Fruit fly (Drosophila melanogaster) whole organism, embryonic: ENCODE data around the gene CG6749.

Source experiments
- Abd-B ChIP-seq: fragments of 200-800 bp; sonication (Bioruptor generic); optimal IDR thresholded peaks from 2 replicates; lab custom pipeline; 2018; ENCODE audit warnings: missing biosample characterization, mild to moderate bottlenecking, missing genetic modification characterization, moderate library complexity
- Atf-2 ChIP-seq: fragments of 200-800 bp; sonication (Bioruptor generic); optimal IDR thresholded peaks from 2 replicates; lab custom pipeline; 2016; ENCODE audit warnings: missing biosample characterization, missing genetic modification characterization
- CG10462 ChIP-seq: fragments of 200-800 bp; sonication (Bioruptor generic); optimal IDR thresholded peaks from 2 replicates; lab custom pipeline; 2016; ENCODE audit warnings: missing biosample characterization, missing genetic modification characterization
- CG12155 ChIP-seq: fragments of 200-800 bp; sonication (Bioruptor generic); optimal IDR thresholded peaks from 3 replicates; lab custom pipeline; 2016; ENCODE audit warnings: missing biosample characterization, missing genetic modification characterization
- CG12659 ChIP-seq: fragments of 200-800 bp; sonication (Bioruptor generic); optimal IDR thresholded peaks from 3 replicates; lab custom pipeline; 2017; ENCODE audit warnings: mild to moderate bottlenecking, missing biosample characterization, missing genetic modification reagents, missing genetic modification characterization
- CG13624 ChIP-seq: fragments of 200-800 bp; sonication (Bioruptor generic); optimal IDR thresholded peaks from 2 replicates; lab custom pipeline; 2016; ENCODE audit warnings: missing biosample characterization, missing genetic modification characterization
- CG15514 ChIP-seq: fragments of 200-800 bp; sonication (Bioruptor generic); optimal IDR thresholded peaks from 3 replicates; lab custom pipeline; 2017; ENCODE audit warnings: missing biosample characterization, missing genetic modification characterization, mild to moderate bottlenecking, moderate library complexity, missing genetic modification reagents
- CG17361 ChIP-seq: fragments of 200-800 bp; sonication (Bioruptor generic); IDR thresholded peaks from 3 replicates; pipeline ENCODE4 v1.3.6; 2022; ENCODE audit warnings: missing biosample characterization, missing genetic modification characterization
- CG18599 ChIP-seq: fragments of 200-800 bp; sonication (Bioruptor generic); optimal IDR thresholded peaks from 3 replicates; lab custom pipeline; 2017; ENCODE audit warnings: missing biosample characterization, missing genetic modification characterization, mild to moderate bottlenecking, moderate library complexity, missing genetic modification reagents
- CG2116 ChIP-seq: fragments of 200-800 bp; sonication (Bioruptor generic); optimal IDR thresholded peaks from 3 replicates; lab custom pipeline; 2018; ENCODE audit warnings: missing biosample characterization, mild to moderate bottlenecking, missing genetic modification characterization
- CG2712 ChIP-seq: fragments of 200-800 bp; optimal IDR thresholded peaks from 3 replicates; lab custom pipeline; 2019; ENCODE audit warnings: missing biosample characterization, mild to moderate bottlenecking, missing genetic modification characterization, moderate library complexity
- CG2875 ChIP-seq: fragments of 200-800 bp; sonication (Bioruptor generic); optimal IDR thresholded peaks from 2 replicates; lab custom pipeline; 2017; ENCODE audit warnings: missing biosample characterization, mild to moderate bottlenecking, missing genetic modification characterization, missing genetic modification reagents
- CG30431 ChIP-seq: fragments of 200-800 bp; sonication (Bioruptor generic); optimal IDR thresholded peaks from 2 replicates; lab custom pipeline; 2017; ENCODE audit warnings: missing biosample characterization, missing genetic modification characterization
- CG31224 ChIP-seq: fragments of 200-800 bp; sonication (Bioruptor generic); IDR thresholded peaks from 2 replicates; pipeline ENCODE4 v1.3.6; 2022; ENCODE audit warnings: missing biosample characterization, missing genetic modification characterization
- CG33213 ChIP-seq: fragments of 200-800 bp; sonication (Bioruptor generic); optimal IDR thresholded peaks from 3 replicates; lab custom pipeline; 2016; ENCODE audit warnings: missing biosample characterization, missing genetic modification characterization
- CG34422 ChIP-seq: fragments of 200-800 bp; sonication (Bioruptor generic); IDR thresholded peaks from 3 replicates; pipeline ENCODE4 v1.3.6; 2022; ENCODE audit warnings: missing biosample characterization, missing genetic modification characterization
- CG4328 ChIP-seq: fragments of 200-800 bp; sonication (Bioruptor generic); optimal IDR thresholded peaks from 3 replicates; lab custom pipeline; 2017; ENCODE audit warnings: missing biosample characterization, missing genetic modification reagents, missing genetic modification characterization
- CG4360 ChIP-seq: fragments of 200-800 bp; sonication (Bioruptor generic); IDR thresholded peaks from 2 replicates; pipeline ENCODE4 v1.3.6; 2022; ENCODE audit warnings: missing biosample characterization, missing genetic modification characterization
- CG4424 ChIP-seq: fragments of 200-800 bp; sonication (Bioruptor generic); optimal IDR thresholded peaks from 3 replicates; lab custom pipeline; 2016; ENCODE audit warnings: missing biosample characterization, missing genetic modification characterization
- CG6175 ChIP-seq: fragments of 200-800 bp; sonication (Bioruptor generic); IDR thresholded peaks from 3 replicates; pipeline ENCODE4 v1.3.6; 2022; ENCODE audit warnings: missing biosample characterization, missing genetic modification characterization
- CG7987 ChIP-seq: fragments of 200-800 bp; sonication (Bioruptor generic); optimal IDR thresholded peaks from 2 replicates; lab custom pipeline; 2018; ENCODE audit warnings: missing biosample characterization, mild to moderate bottlenecking, missing genetic modification characterization, moderate library complexity
- CG8359 ChIP-seq: fragments of 200-800 bp; sonication (Bioruptor generic); optimal IDR thresholded peaks from 2 replicates; lab custom pipeline; 2017; ENCODE audit warnings: missing biosample characterization, mild to moderate bottlenecking, missing genetic modification characterization, borderline replicate concordance
- CTCF ChIP-seq: fragments of 200-800 bp; sonication (Bioruptor generic); optimal IDR thresholded peaks from 2 replicates; lab custom pipeline; 2017; ENCODE audit warnings: missing biosample characterization, mild to moderate bottlenecking, missing genetic modification characterization, moderate library complexity
- CoRest ChIP-seq: fragments of 200-800 bp; sonication (Bioruptor generic); optimal IDR thresholded peaks from 3 replicates; lab custom pipeline; 2018; ENCODE audit warnings: missing biosample characterization, mild to moderate bottlenecking, missing genetic modification characterization, moderate library complexity
- Deaf1 ChIP-seq: fragments of 200-800 bp; optimal IDR thresholded peaks from 3 replicates; lab custom pipeline; 2019; ENCODE audit warnings: missing biosample characterization, mild to moderate bottlenecking, missing genetic modification characterization, moderate library complexity
- Dll ChIP-seq: fragments of 200-800 bp; sonication (Bioruptor generic); IDR thresholded peaks from 4 replicates; pipeline ENCODE4 v1.3.6; 2022; ENCODE audit warnings: missing biosample characterization, missing genetic modification characterization; ENCODE audit not compliant: partially characterized antibody
- Dref ChIP-seq: fragments of 200-800 bp; sonication (Bioruptor generic); IDR thresholded peaks from 2 replicates; pipeline ENCODE4 v1.3.6; 2022; ENCODE audit warnings: missing biosample characterization, missing genetic modification characterization
- Fer3 ChIP-seq: fragments of 200-800 bp; sonication (Bioruptor generic); optimal IDR thresholded peaks from 2 replicates; lab custom pipeline; 2018; ENCODE audit warnings: missing biosample characterization, mild to moderate bottlenecking, missing genetic modification characterization, moderate library complexity
- Gsc ChIP-seq: fragments of 200-800 bp; sonication (Bioruptor generic); IDR thresholded peaks from 2 replicates; pipeline ENCODE4 v1.3.6; 2022; ENCODE audit warnings: missing biosample characterization, missing genetic modification characterization
- Jarid2 ChIP-seq: fragments of 200-800 bp; sonication (Bioruptor generic); optimal IDR thresholded peaks from 3 replicates; lab custom pipeline; 2017; ENCODE audit warnings: mild to moderate bottlenecking, missing biosample characterization, missing genetic modification reagents, missing genetic modification characterization
- Lpt ChIP-seq: fragments of >200 bp; optimal IDR thresholded peaks from 2 replicates; lab custom pipeline; 2018; ENCODE audit warnings: missing biosample characterization, missing genetic modification characterization
- MBD-R2 ChIP-seq: fragments of 200-800 bp; sonication (Bioruptor generic); IDR thresholded peaks from 2 replicates; pipeline ENCODE4 v1.3.6; 2022; ENCODE audit warnings: missing biosample characterization, missing genetic modification characterization
- Med ChIP-seq: fragments of 200-800 bp; sonication (Bioruptor generic); peaks from one replicate; lab custom pipeline; 2016; ENCODE audit warnings: missing biosample characterization, missing genetic modification characterization, mild to moderate bottlenecking, inconsistent platforms, moderate library complexity
- Myb ChIP-seq: fragments of 200-800 bp; sonication (Bioruptor generic); optimal IDR thresholded peaks from 2 replicates; lab custom pipeline; 2016; ENCODE audit warnings: missing biosample characterization, missing genetic modification characterization
- NK7.1 ChIP-seq: fragments of 200-800 bp; sonication (Bioruptor generic); optimal IDR thresholded peaks from 3 replicates; lab custom pipeline; 2016; ENCODE audit warnings: missing biosample characterization, missing genetic modification characterization
- NfI ChIP-seq: fragments of 200-800 bp; sonication (Bioruptor generic); optimal IDR thresholded peaks from 3 replicates; lab custom pipeline; 2018; ENCODE audit warnings: missing biosample characterization, mild to moderate bottlenecking, missing genetic modification characterization, moderate library complexity
- Sry-δ ChIP-seq: fragments of 200-800 bp; sonication (Bioruptor generic); optimal IDR thresholded peaks from 2 replicates; lab custom pipeline; 2016; ENCODE audit warnings: missing biosample characterization, missing genetic modification characterization
- Trl ChIP-seq, 3 experiments: fragments of >200 bp in 2 of 3; fragments of 200-800 bp in 1 of 3; sonication (Bioruptor generic) in 1 of 3; optimal IDR thresholded peaks; 2 replicates in 1 of 3; 3 replicates in 2 of 3; lab custom pipeline; 2016 to 2017; ENCODE audit warnings: missing biosample characterization in 1 of 3, missing genetic modification characterization in 1 of 3
- bsh ChIP-seq, 2 experiments: fragments of 200-800 bp; sonication (Bioruptor generic); optimal IDR thresholded peaks; 2 replicates each; lab custom pipeline; 2017 to 2018; ENCODE audit warnings: mild to moderate bottlenecking in 2 of 2, missing biosample characterization in 2 of 2, missing genetic modification characterization in 2 of 2, moderate library complexity in 1 of 2
- chif ChIP-seq, 2 experiments: fragments of 200-800 bp; sonication (Bioruptor generic); optimal IDR thresholded peaks; 3 replicates each; lab custom pipeline; 2016; ENCODE audit warnings: missing biosample characterization in 2 of 2, missing genetic modification characterization in 2 of 2
- esg ChIP-seq: fragments of 200-800 bp; sonication (Bioruptor generic); conservative IDR thresholded peaks from 2 replicates; pipeline ENCODE4 v1.3.6; 2022; ENCODE audit warnings: missing biosample characterization, missing genetic modification characterization
- exex ChIP-seq: fragments of 200-800 bp; sonication (Bioruptor generic); optimal IDR thresholded peaks from 4 replicates; lab custom pipeline; 2018; ENCODE audit warnings: missing biosample characterization, mild to moderate bottlenecking, missing genetic modification characterization, moderate library complexity
- hth ChIP-seq: fragments of >200 bp; optimal IDR thresholded peaks from 2 replicates; lab custom pipeline; 2017; ENCODE audit warnings: inconsistent platforms
- insv ChIP-seq, 2 experiments: fragments of 200-800 bp; sonication (Bioruptor generic); optimal IDR thresholded peaks; 3 replicates each; lab custom pipeline; 2016 to 2018; ENCODE audit warnings: missing biosample characterization in 2 of 2, missing genetic modification characterization in 2 of 2
- jing ChIP-seq: fragments of 200-800 bp; sonication (Bioruptor generic); optimal IDR thresholded peaks from 2 replicates; lab custom pipeline; 2018; ENCODE audit warnings: missing biosample characterization, mild to moderate bottlenecking, missing genetic modification characterization
- nmo ChIP-seq: fragments of 200-800 bp; sonication (Bioruptor generic); optimal IDR thresholded peaks from 2 replicates; lab custom pipeline; 2018; ENCODE audit warnings: missing biosample characterization, mild to moderate bottlenecking, missing genetic modification characterization, moderate library complexity
- rib ChIP-seq: fragments of 200-800 bp; sonication (Bioruptor generic); IDR thresholded peaks from 2 replicates; pipeline ENCODE4 v1.3.6; 2022; ENCODE audit warnings: missing biosample characterization, missing genetic modification characterization
- sd ChIP-seq: fragments of 200-800 bp; sonication (Bioruptor generic); optimal IDR thresholded peaks from 3 replicates; lab custom pipeline; 2018; ENCODE audit warnings: missing biosample characterization, mild to moderate bottlenecking, missing genetic modification characterization, moderate library complexity
- yki ChIP-seq: fragments of >200 bp; optimal IDR thresholded peaks from 3 replicates; lab custom pipeline; 2018
- z ChIP-seq: fragments of 200-800 bp; sonication (Bioruptor generic); IDR thresholded peaks from 3 replicates; pipeline ENCODE4 v1.3.6; 2022; ENCODE audit warnings: missing biosample characterization, missing genetic modification characterization

Gene CG6749

DNA sequence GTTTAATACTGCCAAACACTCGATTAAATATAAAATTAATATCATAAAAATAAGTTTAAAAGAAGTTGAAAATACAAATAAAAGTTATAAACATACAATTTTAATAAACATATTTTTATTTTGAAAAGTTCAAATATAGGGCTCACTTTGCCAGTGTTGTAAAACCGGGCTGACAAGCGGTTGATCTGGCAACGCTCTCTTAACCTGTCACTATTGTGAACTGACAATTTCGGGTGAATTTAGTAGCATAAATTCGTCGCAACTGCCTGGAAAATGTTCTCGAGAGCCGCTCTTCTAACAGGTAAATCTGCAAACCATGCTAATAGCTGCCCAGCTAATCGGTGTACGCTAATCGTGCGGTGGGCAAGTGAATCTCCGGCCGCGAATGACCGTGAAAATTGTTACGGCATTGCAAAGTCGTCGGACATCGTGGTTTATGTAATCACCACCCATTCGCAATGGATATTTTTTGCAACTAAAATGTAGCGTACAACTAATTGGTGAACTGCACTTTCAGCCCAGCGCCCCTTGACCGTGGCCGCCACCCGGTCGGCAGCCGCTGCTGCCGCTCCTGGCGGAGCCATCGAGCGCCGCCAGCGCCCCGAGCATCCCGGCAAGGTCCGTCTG is 3.7 kb downstream of the CG6749 start, which contains the start of gene ATPsynB (continued):
- TF ChIP-seq Dll (GFP tag; lab: Robert Waterston, UW): 0 out of 4 replicates have a peak, but pooled peaks have one; percentile 11
- TF ChIP-seq CG2712 (tag; lab: Kevin White, UChicago): peak; percentile 100
- peak; percentile 25 for TF ChIP-seq Sry-δ (GFP tag; lab: Kevin White, UChicago)
- no peak for TF ChIP-seq CoRest
- no peak for TF ChIP-seq chif (GFP tag; optimal IDR thresholded peaks at IDR 0.05; lab: Kevin White, UChicago)
- peak; percentile 39 for TF ChIP-seq NfI (GFP tag; lab: Kevin White, UChicago)
- TF ChIP-seq insv (GFP tag; optimal IDR thresholded peaks at IDR 0.05; lab: Kevin White, UChicago): peak in 1 of 2 experiments; percentile 26
- TF ChIP-seq CG4360 (GFP tag; lab: Robert Waterston, UW): no peak
- no peak for TF ChIP-seq exex (tag; lab: Kevin White, UChicago)
- peak; percentile 51; the same call in 1 of the 3 replicates for TF ChIP-seq CG34422 (GFP tag; lab: Robert Waterston, UW)
- TF ChIP-seq Trl (optimal IDR thresholded peaks at IDR 0.05; lab: Kevin White, UChicago): no peak
- no peak for TF ChIP-seq Trl (GFP tag; optimal IDR thresholded peaks at IDR 0.05; lab: Kevin White, UChicago)
- TF ChIP-seq Gsc (GFP tag; lab: Robert Waterston, UW): no peak
- TF ChIP-seq Med (GFP tag; lab: Kevin White, UChicago): peak; percentile 89
- TF ChIP-seq nmo (GFP tag; lab: Kevin White, UChicago): peak; percentile 50
- TF ChIP-seq CG7987 (GFP tag; lab: Kevin White, UChicago): peak; percentile 42
- TF ChIP-seq CG13624 (GFP tag; lab: Kevin White, UChicago): peak; percentile 5
- TF ChIP-seq yki (lab: Kevin White, UChicago): no peak
- TF ChIP-seq CG12155: peak; percentile 39
- no peak for TF ChIP-seq Jarid2
- peak; percentile 18 for TF ChIP-seq Fer3 (tag; lab: Kevin White, UChicago)
- peak; percentile 81 for TF ChIP-seq CG15514 (GFP tag; lab: Kevin White, UChicago)
- no peak for TF ChIP-seq Dref (GFP tag; lab: Robert Waterston, UW)
- TF ChIP-seq rib: no peak; the same call in 1 of the 2 replicates
- TF ChIP-seq CG8359 (GFP tag; lab: Kevin White, UChicago): no peak
- TF ChIP-seq bsh (GFP tag; optimal IDR thresholded peaks at IDR 0.05; lab: Kevin White, UChicago): no peak
- peak; percentile 72 for TF ChIP-seq CG12659 (GFP tag; lab: Kevin White, UChicago)
- peak; percentile 54 for TF ChIP-seq CG4424
- TF ChIP-seq CG18599: no peak
- TF ChIP-seq CTCF: peak; percentile 46
- no peak for TF ChIP-seq Deaf1
- no peak for TF ChIP-seq Lpt (GFP tag; lab: Kevin White, UChicago)
- TF ChIP-seq CG2875: no peak
- TF ChIP-seq CG33213 (GFP tag; lab: Kevin White, UChicago): no peak
- TF ChIP-seq Atf-2 (GFP tag; lab: Kevin White, UChicago): no peak
- peak; percentile 35 for TF ChIP-seq CG2116 (GFP tag; lab: Kevin White, UChicago)
- no peak for TF ChIP-seq CG10462 (GFP tag; lab: Kevin White, UChicago)
- TF ChIP-seq Abd-B: no peak
- TF ChIP-seq MBD-R2 (GFP tag; lab: Robert Waterston, UW): peak; percentile 88
- TF ChIP-seq CG4328: no peak
- 0 out of 3 replicates have a peak, but pooled peaks have one; percentile 13 for TF ChIP-seq z (GFP tag; lab: Robert Waterston, UW)
- TF ChIP-seq CG30431 (GFP tag; lab: Kevin White, UChicago): no peak
- no peak for TF ChIP-seq hth (lab: Kevin White, UChicago)
- no peak for TF ChIP-seq CG6175 (GFP tag; lab: Robert Waterston, UW)
- peak; percentile 50 for TF ChIP-seq Myb (GFP tag; lab: Kevin White, UChicago)
- peak; percentile 31; the same call in 1 of the 3 replicates for TF ChIP-seq CG17361 (GFP tag; lab: Robert Waterston, UW)
- no peak for TF ChIP-seq jing (GFP tag; lab: Kevin White, UChicago)
- no peak for TF ChIP-seq CG31224 (GFP tag; lab: Robert Waterston, UW)
- no peak for TF ChIP-seq esg
- TF ChIP-seq NK7.1 (GFP tag; lab: Kevin White, UChicago): no peak
- no peak for TF ChIP-seq sd (tag; lab: Kevin White, UChicago)
